Worm (Caenorhabditis elegans) whole organism, early embryonic: ENCODE data around the gene msp-78.
A peak's percentile ranks its signal among the peaks of the same experiment; 100 is the strongest.
"Not testable (repeated sequence)": the region's sequence is repeated elsewhere in the genome, so short reads cannot be mapped to it uniquely, and the experiment has no call there.

Source experiments
- B0310.2 ChIP-seq: sonication (generic microtip); optimal IDR thresholded peaks from 2 replicates; lab custom pipeline; 2016; ENCODE audit warnings: mild to moderate bottlenecking, missing genetic modification characterization, missing compliant biosample characterization
- F13C5.2 ChIP-seq: sonication (generic microtip); optimal IDR thresholded peaks from 2 replicates; lab custom pipeline; 2017; ENCODE audit warnings: mild to moderate bottlenecking, missing genetic modification characterization, inconsistent platforms, missing compliant biosample characterization
- aly-1 ChIP-seq: sonication (generic microtip); optimal IDR thresholded peaks from 2 replicates; lab custom pipeline; 2016; ENCODE audit warnings: missing genetic modification characterization, missing compliant biosample characterization
- ama-1 ChIP-seq: fragments of 150-350 bp; optimal IDR thresholded peaks from 2 replicates; lab custom pipeline; 2014
- ceh-13 ChIP-seq: fragments of 200-800 bp; sonication (Bioruptor generic); optimal IDR thresholded peaks from 2 replicates; lab custom pipeline; 2018; ENCODE audit warnings: mild to moderate bottlenecking, missing genetic modification characterization, missing compliant biosample characterization
- ceh-36 ChIP-seq: sonication (generic microtip); optimal IDR thresholded peaks from 2 replicates; lab custom pipeline; 2016; ENCODE audit warnings: missing genetic modification characterization, inconsistent platforms, missing compliant biosample characterization
- ets-7 ChIP-seq: sonication (generic microtip); optimal IDR thresholded peaks from 2 replicates; lab custom pipeline; 2016; ENCODE audit warnings: missing genotype, missing genetic modification characterization, missing compliant biosample characterization
- flt-1 ChIP-seq: fragments of 200-800 bp; sonication (Bioruptor generic); IDR thresholded peaks from 2 replicates; pipeline ENCODE4 v1.3.6; 2022; ENCODE audit warnings: missing genetic modification characterization, missing compliant biosample characterization
- hmbx-1 ChIP-seq: sonication (generic microtip); optimal IDR thresholded peaks from 2 replicates; lab custom pipeline; 2016; ENCODE audit warnings: mild to moderate bottlenecking, missing genetic modification characterization, missing compliant biosample characterization
- hmg-4 ChIP-seq: fragments of 200-800 bp; sonication (Bioruptor generic); optimal IDR thresholded peaks from 2 replicates; lab custom pipeline; 2018; ENCODE audit warnings: mild to moderate bottlenecking, missing genetic modification characterization, missing compliant biosample characterization
- hnd-1 ChIP-seq: sonication (generic microtip); optimal IDR thresholded peaks from 2 replicates; lab custom pipeline; 2016; ENCODE audit warnings: missing genetic modification characterization, missing compliant biosample characterization
- pes-1 ChIP-seq: fragments of 200-800 bp; sonication (Bioruptor generic); IDR thresholded peaks from 2 replicates; pipeline ENCODE4 v1.3.6; 2022; ENCODE audit warnings: missing genetic modification reagents, missing genetic modification characterization, missing compliant biosample characterization
- scrt-1 ChIP-seq: fragments of 200-800 bp; sonication (Bioruptor generic); IDR thresholded peaks from 2 replicates; pipeline ENCODE4 v1.3.6; 2022; ENCODE audit warnings: missing genetic modification characterization, missing compliant biosample characterization
- sea-1 ChIP-seq: fragments of 200-800 bp; sonication (Bioruptor generic); conservative IDR thresholded peaks from 2 replicates; pipeline ENCODE4 v1.3.6; 2022; ENCODE audit warnings: missing genetic modification characterization, missing compliant biosample characterization
- tbx-11 ChIP-seq: fragments of 200-800 bp; sonication (Bioruptor generic); IDR thresholded peaks from 2 replicates; pipeline ENCODE4 v1.3.6; 2022; ENCODE audit warnings: missing genetic modification characterization, missing compliant biosample characterization
- tbx-37 ChIP-seq: fragments of 200-800 bp; sonication (Bioruptor generic); conservative IDR thresholded peaks from 2 replicates; pipeline ENCODE4 v1.3.6; 2022; ENCODE audit warnings: missing genetic modification reagents, missing genetic modification characterization, missing compliant biosample characterization
- tra-4 ChIP-seq: sonication (generic microtip); optimal IDR thresholded peaks from 2 replicates; lab custom pipeline; 2017; ENCODE audit warnings: missing genetic modification characterization, missing compliant biosample characterization

msp-78 gene

DNA sequence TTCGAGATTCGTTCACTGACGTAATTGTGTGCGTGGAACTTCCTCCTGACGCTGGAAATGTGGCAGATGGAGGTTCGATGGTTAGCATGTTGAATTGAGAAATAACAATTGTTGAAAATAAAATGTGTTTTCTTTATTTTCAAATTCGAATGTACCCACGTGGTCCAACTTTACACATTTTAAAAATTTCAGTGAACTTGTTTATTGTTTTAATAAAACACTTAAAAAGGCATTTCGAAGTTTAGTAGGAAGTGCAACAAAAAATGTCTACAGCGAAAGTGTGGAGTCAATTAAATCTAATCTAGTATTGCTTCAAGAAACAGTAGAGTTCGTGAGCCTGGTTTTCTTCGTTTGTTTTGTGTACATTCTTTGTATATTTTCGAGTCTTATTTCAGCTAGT lies 3.6 kb upstream of the msp-78 start, which contains the start of gene ssp-36:
ssp-36 (minus strand) TSS at position 101 of the 400 bp plus-strand sequence.
- TF ChIP-seq ama-1 (lab: Kevin White, UChicago) = no peak
- no peak for TF ChIP-seq tra-4 (tag; lab: Kevin White, UChicago)
- TF ChIP-seq ets-7 = no peak
- TF ChIP-seq ceh-13 (GFP tag; lab: Kevin White, UChicago) = no peak

DNA sequence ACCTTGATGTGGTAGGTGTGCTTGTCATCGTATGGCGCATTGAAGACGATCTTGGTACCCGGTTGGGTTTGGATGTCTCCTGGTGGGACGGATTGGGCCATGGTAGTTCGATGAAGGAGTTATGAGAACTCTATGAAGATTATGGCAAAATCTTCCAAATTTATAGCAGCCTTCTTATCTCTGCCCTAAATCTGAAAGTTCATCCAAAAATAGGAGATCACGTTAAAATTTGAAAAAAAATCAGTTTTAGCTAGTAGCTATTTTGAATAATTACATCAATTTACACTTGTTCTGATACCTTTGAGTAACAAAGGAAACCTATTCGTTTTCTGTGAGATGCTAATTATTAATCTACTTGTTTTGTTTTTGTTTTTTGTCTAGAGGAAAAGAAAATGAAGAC lies 2.8 kb upstream of the msp-78 start, which contains the start of gene msp-79:
msp-79 (minus strand) TSS at position 101 of the 400 bp plus-strand sequence.
- not testable (repeated sequence) for TF ChIP-seq tra-4 (tag; lab: Kevin White, UChicago); ceh-36; hmbx-1 (tag; lab: Kevin White, UChicago)

DNA sequence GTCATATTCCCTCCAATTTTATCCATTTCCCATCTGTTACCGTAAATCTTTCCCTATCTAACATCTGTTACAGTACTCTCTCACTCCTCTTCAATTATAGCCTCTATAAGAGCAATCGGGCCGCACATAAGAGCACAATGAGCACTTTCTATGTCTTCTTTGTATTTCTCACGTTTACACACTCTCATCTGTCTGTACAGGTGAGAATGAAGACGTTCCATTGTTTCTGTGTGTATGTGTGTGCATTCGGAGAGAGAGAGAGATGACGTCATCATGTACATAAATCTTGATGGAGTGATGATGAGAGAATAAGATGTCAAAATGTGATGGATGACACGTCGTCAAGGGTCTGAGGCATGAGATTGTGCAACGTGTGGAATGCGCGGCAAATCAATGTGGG lies 952 bp downstream of the msp-78 start:
- no peak for TF ChIP-seq pes-1 (GFP tag; lab: Robert Waterston, UW)
- TF ChIP-seq hmbx-1 (tag; lab: Kevin White, UChicago) = no peak
- no peak for TF ChIP-seq ceh-13 (GFP tag; lab: Kevin White, UChicago)
- no peak for TF ChIP-seq scrt-1 (GFP tag; lab: Robert Waterston, UW)
- TF ChIP-seq hnd-1 = no peak
- TF ChIP-seq B0310.2 (tag; lab: Kevin White, UChicago) = no peak
- no peak for TF ChIP-seq ama-1 (lab: Kevin White, UChicago)
- no peak for TF ChIP-seq sea-1 (GFP tag; lab: Robert Waterston, UW)
- no peak for TF ChIP-seq tra-4 (tag; lab: Kevin White, UChicago)
- no peak for TF ChIP-seq flt-1 (GFP tag; lab: Robert Waterston, UW)
- no peak for TF ChIP-seq tbx-11 (GFP tag; lab: Robert Waterston, UW)
- no peak for TF ChIP-seq F13C5.2 (tag; lab: Kevin White, UChicago)
- no peak for TF ChIP-seq tbx-37
- no peak for TF ChIP-seq ceh-36
- TF ChIP-seq ets-7 = no peak
- no peak for TF ChIP-seq hmg-4 (GFP tag; lab: Kevin White, UChicago)
- TF ChIP-seq aly-1 (tag; lab: Kevin White, UChicago) = no peak

- TF ChIP-seq sea-1 (GFP tag; lab: Robert Waterston, UW) (0 out of 2 replicates have a peak, but pooled peaks have one; percentile 60), hmbx-1 (tag; lab: Kevin White, UChicago) (no peak), ets-7 (no peak), scrt-1 (GFP tag; lab: Robert Waterston, UW) (no peak), ceh-13 (GFP tag; lab: Kevin White, UChicago) (no peak), ama-1 (lab: Kevin White, UChicago) (peak; percentile 97), tbx-11 (GFP tag; lab: Robert Waterston, UW) (no peak), hmg-4 (GFP tag; lab: Kevin White, UChicago) (peak; percentile 22), hnd-1 (no peak), aly-1 (tag; lab: Kevin White, UChicago) (peak; percentile 29), tbx-37 (no peak), F13C5.2 (tag; lab: Kevin White, UChicago) (peak; percentile 7), ceh-36 (peak; percentile 14), pes-1 (GFP tag; lab: Robert Waterston, UW) (peak; percentile 49; the same call in 1 of the 2 replicates), B0310.2 (tag; lab: Kevin White, UChicago) (peak; percentile 14), flt-1 (GFP tag; lab: Robert Waterston, UW) (no peak), tra-4 (tag; lab: Kevin White, UChicago) (peak; percentile 7)
Observed at ce11 chrIV:9772096-9772720, 2.4 kb downstream of the msp-78 start, which contains the start of gene cav-1. Gene cav-1, plus strand, starts transcription at chrIV:9772510.

DNA sequence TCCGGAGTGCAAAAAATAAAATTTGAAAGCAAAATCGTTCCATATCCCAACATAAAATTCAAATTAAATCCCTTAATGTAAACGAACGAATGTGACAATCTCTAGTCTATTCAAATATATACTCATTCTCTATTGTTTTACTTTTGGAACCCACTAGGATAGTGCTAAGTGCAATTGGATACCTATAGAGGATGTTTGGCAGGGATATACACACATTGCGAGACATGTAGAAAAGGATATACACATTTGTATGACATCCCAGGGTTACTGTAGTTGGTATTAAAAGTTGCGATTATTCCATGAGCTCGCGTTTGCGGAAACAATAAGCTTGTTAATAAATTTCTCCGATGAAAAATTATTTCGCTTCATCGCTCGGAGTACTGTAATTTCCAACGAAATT lies 3.6 kb downstream of the msp-78 start:
- TF ChIP-seq ceh-13 (GFP tag; lab: Kevin White, UChicago) (peak; percentile 8), tbx-11 (GFP tag; lab: Robert Waterston, UW) (no peak), ceh-36 (peak; percentile 42), hmg-4 (GFP tag; lab: Kevin White, UChicago) (no peak), hmbx-1 (tag; lab: Kevin White, UChicago) (no peak), tra-4 (tag; lab: Kevin White, UChicago) (peak; percentile 33), pes-1 (GFP tag; lab: Robert Waterston, UW) (peak; percentile 27; the same call in 1 of the 2 replicates), sea-1 (GFP tag; lab: Robert Waterston, UW) (peak; percentile 30; the same call in 1 of the 2 replicates), F13C5.2 (tag; lab: Kevin White, UChicago) (no peak)

- TF ChIP-seq tra-4 (tag; lab: Kevin White, UChicago) (no peak), tbx-37 (peak; percentile 68)
Observed at ce11 chrIV:9777535-9777934, 7.7 kb downstream of the msp-78 start, which contains the start of gene sna-2. Gene sna-2, minus strand, starts transcription at chrIV:9777634.

DNA sequence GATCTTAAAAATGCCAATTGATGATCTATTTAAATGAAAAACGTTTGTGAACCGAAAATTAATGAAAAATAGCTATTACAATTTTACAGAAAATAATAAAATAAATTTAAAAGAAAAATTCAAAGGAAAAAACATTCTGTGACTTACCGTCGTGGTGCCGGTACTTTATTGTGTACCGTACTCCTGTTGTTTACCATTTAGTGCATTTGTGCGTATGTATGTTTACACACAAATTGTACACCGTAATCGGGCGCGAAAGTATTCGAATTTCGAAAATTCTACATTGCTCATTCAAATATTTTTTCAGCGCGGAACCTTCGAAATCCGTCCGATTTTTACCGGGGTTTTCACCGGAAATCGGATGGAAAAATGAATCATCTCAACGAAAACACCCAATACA lies 8.2 kb downstream of the msp-78 start, which contains the start of gene T13F2.6:
T13F2.6 (plus strand) TSS at position 306 of the 400 bp plus-strand sequence.
- no peak for TF ChIP-seq tbx-11 (GFP tag; lab: Robert Waterston, UW)
- no peak for TF ChIP-seq flt-1 (GFP tag; lab: Robert Waterston, UW)
- no peak for TF ChIP-seq B0310.2 (tag; lab: Kevin White, UChicago)
- no peak for TF ChIP-seq aly-1 (tag; lab: Kevin White, UChicago)
- no peak for TF ChIP-seq hmg-4 (GFP tag; lab: Kevin White, UChicago)
- TF ChIP-seq hnd-1 = no peak
- TF ChIP-seq sea-1 (GFP tag; lab: Robert Waterston, UW) = no peak
- TF ChIP-seq hmbx-1 (tag; lab: Kevin White, UChicago) = no peak
- TF ChIP-seq ceh-36 = no peak
- TF ChIP-seq tbx-37 = no peak
